Worm (Caenorhabditis elegans): ENCODE data around the gene pbo-5.

ce11 chrV:20879069-20879667 is 36.1 kb upstream of the pbo-5 start, which contains the start of gene unc-80:
- TF ChIP-seq ama-1 (optimal IDR thresholded peaks at IDR 0.05), result no peak
- TF ChIP-seq pag-3 (tag; optimal IDR thresholded peaks at IDR 0.05; ENCODE audit: borderline replicate concordance), result no peak
- no peak for TF ChIP-seq ceh-24 (tag; optimal IDR thresholded peaks at IDR 0.05)
- TF ChIP-seq C08G9.2 (tag; optimal IDR thresholded peaks at IDR 0.05), result no peak
- TF ChIP-seq ttx-3 (tag; optimal IDR thresholded peaks at IDR 0.05), result no peak
- TF ChIP-seq elt-2 (tag; optimal IDR thresholded peaks at IDR 0.05), result no peak
- TF ChIP-seq unc-55 (GFP tag; optimal IDR thresholded peaks at IDR 0.05), result no peak
- TF ChIP-seq F13H6.1 (tag; optimal IDR thresholded peaks at IDR 0.05), result no peak
- no peak for TF ChIP-seq ztf-16 (tag; optimal IDR thresholded peaks at IDR 0.05)
- TF ChIP-seq nhr-11 (tag; optimal IDR thresholded peaks at IDR 0.05), result peak; percentile 71
- TF ChIP-seq tbx-2 (tag; optimal IDR thresholded peaks at IDR 0.05), result peak; percentile 53
- TF ChIP-seq dmd-4 (tag; optimal IDR thresholded peaks at IDR 0.05; ENCODE audit: borderline replicate concordance), result no peak
- no peak for TF ChIP-seq dve-1 (tag; optimal IDR thresholded peaks at IDR 0.05)
- no peak for TF ChIP-seq pax-1 (tag; optimal IDR thresholded peaks at IDR 0.05)
